Worm (Caenorhabditis elegans) whole organism, L2 larva: Measurements from ENCODE around the gene Y116A8C.29.

Experiments
- C34F6.9 ChIP-seq: fragments of 150-350 bp; optimal IDR thresholded peaks from 2 replicates; lab custom pipeline; 2014; ENCODE audit warnings: missing biosample characterization, missing genetic modification characterization
- F13H6.1 ChIP-seq: sonication (generic microtip); optimal IDR thresholded peaks from 2 replicates; lab custom pipeline; 2016; ENCODE audit warnings: missing genetic modification characterization, missing compliant biosample characterization
- Y55F3AM.14 ChIP-seq: fragments of 200-800 bp; sonication (Bioruptor generic); optimal IDR thresholded peaks from 2 replicates; lab custom pipeline; 2018; ENCODE audit warnings: mild to moderate bottlenecking, missing genetic modification characterization, missing compliant biosample characterization
- alr-1 ChIP-seq: fragments of 150-350 bp; optimal IDR thresholded peaks from 2 replicates; lab custom pipeline; 2014; ENCODE audit warnings: missing biosample characterization, missing genetic modification characterization
- ama-1 ChIP-seq: fragments of 150-350 bp; optimal IDR thresholded peaks from 2 replicates; lab custom pipeline; 2018; ENCODE audit warnings: inconsistent platforms
- blmp-1 ChIP-seq: sonication (generic microtip); optimal IDR thresholded peaks from 2 replicates; lab custom pipeline; 2017; ENCODE audit warnings: missing genetic modification characterization, mild to moderate bottlenecking, missing compliant biosample characterization, antibody characterized with exemption, moderate library complexity; ENCODE audit not compliant: insufficient read depth
- crh-2 ChIP-seq: sonication (generic microtip); optimal IDR thresholded peaks from 2 replicates; lab custom pipeline; 2017; ENCODE audit warnings: missing biosample characterization, missing genetic modification characterization
- dmd-4 ChIP-seq: sonication (generic microtip); optimal IDR thresholded peaks from 2 replicates; lab custom pipeline; 2017; ENCODE audit warnings: missing biosample characterization, missing genetic modification characterization
- egl-27 ChIP-seq: sonication (generic microtip); optimal IDR thresholded peaks from 3 replicates; lab custom pipeline; 2017; ENCODE audit warnings: missing biosample characterization, missing genetic modification reagents, missing genetic modification characterization
- elt-3 ChIP-seq: sonication (generic microtip); optimal IDR thresholded peaks from 2 replicates; lab custom pipeline; 2017; ENCODE audit warnings: missing biosample characterization, missing genetic modification characterization
- gmeb-1 ChIP-seq: fragments of 150-350 bp; optimal IDR thresholded peaks from 2 replicates; lab custom pipeline; 2014; ENCODE audit warnings: missing biosample characterization, missing genetic modification characterization
- lin-11 ChIP-seq: fragments of 150-350 bp; sonication (generic microtip); optimal IDR thresholded peaks from 2 replicates; lab custom pipeline; 2014; ENCODE audit warnings: missing biosample characterization, missing genetic modification characterization, inconsistent platforms, mixed read lengths
- lin-13 ChIP-seq: fragments of 150-350 bp; optimal IDR thresholded peaks from 2 replicates; lab custom pipeline; 2014; ENCODE audit warnings: missing biosample characterization, missing genetic modification reagents, missing genetic modification characterization
- lin-39 ChIP-seq: fragments of 150-350 bp; optimal IDR thresholded peaks from 2 replicates; lab custom pipeline; 2014; ENCODE audit warnings: missing biosample characterization, missing genetic modification reagents, missing genetic modification characterization
- lsy-2 ChIP-seq, 2 experiments: fragments of 150-350 bp in 1 of 2; sonication (generic microtip) in 1 of 2; optimal IDR thresholded peaks; 2 replicates each; lab custom pipeline; 2014 to 2017; ENCODE audit warnings: missing biosample characterization in 2 of 2, missing genetic modification characterization in 2 of 2
- mab-5 ChIP-seq: fragments of 150-350 bp; optimal IDR thresholded peaks from 2 replicates; lab custom pipeline; 2014; ENCODE audit warnings: missing biosample characterization, missing genetic modification characterization
- mbf-1 ChIP-seq: sonication (generic microtip); optimal IDR thresholded peaks from 2 replicates; lab custom pipeline; 2017; ENCODE audit warnings: missing biosample characterization, missing genetic modification characterization
- mdl-1 ChIP-seq, 2 experiments: fragments of 150-350 bp in 1 of 2; sonication (generic microtip) in 1 of 2; optimal IDR thresholded peaks; 2 replicates each; lab custom pipeline; 2017; ENCODE audit warnings: missing biosample characterization in 2 of 2, missing genetic modification characterization in 2 of 2
- nhr-11 ChIP-seq: fragments of 150-350 bp; optimal IDR thresholded peaks from 2 replicates; lab custom pipeline; 2014; ENCODE audit warnings: missing biosample characterization, missing genetic modification characterization
- nhr-12 ChIP-seq: fragments of 150-350 bp; optimal IDR thresholded peaks from 2 replicates; lab custom pipeline; 2014; ENCODE audit warnings: missing biosample characterization, missing genetic modification characterization
- nhr-129 ChIP-seq: fragments of 150-350 bp; optimal IDR thresholded peaks from 2 replicates; lab custom pipeline; 2014; ENCODE audit warnings: missing biosample characterization, missing genetic modification characterization
- nhr-21 ChIP-seq: fragments of 150-350 bp; optimal IDR thresholded peaks from 2 replicates; lab custom pipeline; 2014; ENCODE audit warnings: missing biosample characterization, missing genetic modification characterization
- nhr-23 ChIP-seq: fragments of 150-350 bp; optimal IDR thresholded peaks from 2 replicates; lab custom pipeline; 2014; ENCODE audit warnings: missing biosample characterization, missing genetic modification reagents, missing genetic modification characterization
- nhr-237 ChIP-seq: fragments of 150-350 bp; optimal IDR thresholded peaks from 2 replicates; lab custom pipeline; 2014; ENCODE audit warnings: missing biosample characterization, missing genetic modification characterization
- nhr-25 ChIP-seq: fragments of 150-350 bp; sonication (generic microtip); optimal IDR thresholded peaks from 3 replicates; lab custom pipeline; 2014; ENCODE audit warnings: missing biosample characterization, missing genetic modification characterization
- nhr-6 ChIP-seq: fragments of 150-350 bp; optimal IDR thresholded peaks from 2 replicates; lab custom pipeline; 2014; ENCODE audit warnings: missing biosample characterization, missing genetic modification characterization
- peb-1 ChIP-seq: fragments of 150-350 bp; optimal IDR thresholded peaks from 2 replicates; lab custom pipeline; 2014; ENCODE audit warnings: missing biosample characterization, missing genetic modification characterization
- sma-3 ChIP-seq: sonication (generic microtip); optimal IDR thresholded peaks from 2 replicates; lab custom pipeline; 2016; ENCODE audit warnings: missing genetic modification reagents, missing genetic modification characterization, missing compliant biosample characterization
- snpc-4 ChIP-seq: fragments of 150-350 bp; optimal IDR thresholded peaks from 2 replicates; lab custom pipeline; 2014; ENCODE audit warnings: missing biosample characterization, missing genetic modification characterization
- unc-39 ChIP-seq: fragments of 150-350 bp; optimal IDR thresholded peaks from 2 replicates; lab custom pipeline; 2014; ENCODE audit warnings: missing biosample characterization, missing genetic modification characterization
- unc-55 ChIP-seq: fragments of 150-350 bp; sonication (generic microtip); optimal IDR thresholded peaks from 3 replicates; lab custom pipeline; 2014; ENCODE audit warnings: missing biosample characterization, missing genetic modification reagents, missing genetic modification characterization
- unc-62 ChIP-seq: fragments of 150-350 bp; optimal IDR thresholded peaks from 2 replicates; lab custom pipeline; 2014; ENCODE audit warnings: missing biosample characterization, missing genetic modification reagents, missing genetic modification characterization
- ztf-11 ChIP-seq: sonication (generic microtip); optimal IDR thresholded peaks from 2 replicates; lab custom pipeline; 2017; ENCODE audit warnings: missing biosample characterization, missing genetic modification characterization
- ztf-4 ChIP-seq: fragments of 150-350 bp; optimal IDR thresholded peaks from 2 replicates; lab custom pipeline; 2014; ENCODE audit warnings: missing biosample characterization, missing genetic modification characterization

The Y116A8C.29 gene

DNA sequence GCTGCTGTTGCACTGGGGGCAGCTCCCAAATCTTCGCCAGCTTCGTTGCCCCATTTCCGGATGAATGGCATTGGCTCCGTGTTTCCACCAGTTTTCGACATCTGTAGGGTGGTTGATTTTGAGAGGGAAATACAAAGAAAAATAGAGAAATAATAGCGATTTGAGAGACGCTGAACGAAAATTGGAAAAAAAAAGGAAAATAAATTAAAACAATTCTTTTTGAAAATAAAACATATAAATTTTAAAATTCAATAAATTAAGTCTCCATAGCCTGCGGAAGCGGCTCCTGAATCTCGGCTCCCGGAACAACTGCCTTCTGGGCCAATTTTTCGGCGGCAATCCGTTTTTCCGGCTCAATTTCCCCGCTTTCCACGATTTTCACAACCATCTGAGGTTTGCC, 17.1 kb downstream of the Y116A8C.29 start, which contains the start of gene sfa-1:
sfa-1 (minus strand) TSS at position 101 of the 400 bp plus-strand sequence.
- TF ChIP-seq elt-3 (tag; lab: Kevin White, UChicago) (no peak), sma-3 (GFP tag; lab: Kevin White, UChicago) (no peak), unc-62 (GFP tag; lab: Kevin White, UChicago) (no peak), dmd-4 (tag; lab: Kevin White, UChicago) (no peak)
- TF ChIP-seq, all 48 proteins: peak for 0

DNA sequence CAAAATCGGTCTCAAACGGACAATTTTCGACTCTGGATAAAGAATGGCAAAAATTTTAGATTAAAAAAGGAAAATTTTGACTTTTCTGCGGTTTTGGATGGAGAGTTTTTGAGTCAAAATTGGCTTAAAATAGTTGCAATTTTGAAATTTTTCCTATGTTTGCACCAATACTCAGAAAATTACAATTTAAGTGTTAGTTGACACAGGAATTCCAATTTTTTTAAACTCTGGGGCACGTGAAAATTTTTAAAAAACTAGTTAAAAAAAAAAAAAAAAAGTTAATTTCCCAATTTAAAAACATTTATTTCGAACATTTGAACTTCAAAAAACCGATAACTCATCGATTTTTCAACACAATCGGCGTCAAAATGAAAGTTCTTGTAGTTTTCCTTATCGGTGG, 18.0 kb downstream of the Y116A8C.29 start, which contains the start of gene Y116A8C.33:
Y116A8C.33 (plus strand) TSS at position 301 of the 400 bp plus-strand sequence.
- no peak for TF ChIP-seq nhr-25 (tag; lab: Kevin White, UChicago)
- TF ChIP-seq alr-1 (tag; lab: Kevin White, UChicago), result no peak
- TF ChIP-seq, all 48 proteins: peak for 0

DNA sequence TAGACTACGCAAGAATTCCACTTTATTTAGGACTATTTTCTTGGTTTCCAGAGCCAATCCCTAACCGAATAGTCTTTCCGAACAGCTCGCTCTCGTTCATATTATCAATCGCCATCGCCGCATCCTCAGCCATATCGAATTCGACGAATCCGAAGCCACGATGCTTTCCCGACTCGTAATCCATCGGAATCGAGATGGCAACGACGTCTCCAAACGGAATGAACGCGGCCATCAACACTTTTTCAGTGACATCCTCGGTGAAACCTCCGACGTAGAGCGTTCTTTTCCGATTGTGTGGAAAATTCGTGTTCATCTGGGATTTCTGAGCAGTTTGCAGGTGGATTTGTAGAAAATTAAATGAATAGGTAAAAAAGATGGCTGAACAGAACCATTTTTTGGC, 22.5 kb downstream of the Y116A8C.29 start, which contains the start of gene cyn-13:
cyn-13 (minus strand) TSS at position 313 of the 400 bp plus-strand sequence.
- TF ChIP-seq ama-1 (lab: Kevin White, UChicago) (no peak), ztf-11 (tag; lab: Kevin White, UChicago) (no peak), nhr-11 (tag; lab: Kevin White, UChicago) (no peak), alr-1 (tag; lab: Kevin White, UChicago) (no peak), mdl-1 (tag; optimal IDR thresholded peaks at IDR 0.05; lab: Kevin White, UChicago) (no peak), lsy-2 (tag; optimal IDR thresholded peaks at IDR 0.05; lab: Kevin White, UChicago) (no peak), mbf-1 (tag; lab: Kevin White, UChicago) (no peak), gmeb-1 (no peak), nhr-21 (tag; lab: Kevin White, UChicago) (no peak), Y55F3AM.14 (GFP tag; lab: Kevin White, UChicago) (no peak), lin-13 (GFP tag; lab: Kevin White, UChicago) (no peak)

ce11 chrIV:17116821-17117220, 23.0 kb downstream of the Y116A8C.29 start:
- TF ChIP-seq lin-39 (no peak), unc-62 (GFP tag; lab: Kevin White, UChicago) (no peak), nhr-25 (tag; lab: Kevin White, UChicago) (no peak), ztf-4 (tag; lab: Kevin White, UChicago) (no peak), unc-39 (tag; lab: Kevin White, UChicago) (no peak)

ce11 chrIV:17118585-17118984, 24.8 kb downstream of the Y116A8C.29 start, which contains the start of gene uaf-2:
Gene uaf-2, minus strand, starts transcription at chrIV:17118767.
- TF ChIP-seq unc-55, result peak; percentile 54
- no peak for TF ChIP-seq peb-1 (tag; lab: Kevin White, UChicago)
- TF ChIP-seq C34F6.9 (tag; lab: Kevin White, UChicago), result peak; percentile 22
- TF ChIP-seq nhr-237 (tag; lab: Kevin White, UChicago), result no peak
- TF ChIP-seq blmp-1, result no peak
- TF ChIP-seq sma-3 (GFP tag; lab: Kevin White, UChicago), result peak; percentile 36
- TF ChIP-seq snpc-4 (tag; lab: Kevin White, UChicago), result no peak
- no peak for TF ChIP-seq nhr-23 (tag; lab: Kevin White, UChicago)
- TF ChIP-seq gmeb-1, result peak; percentile 10
- TF ChIP-seq lin-39, result no peak
- TF ChIP-seq F13H6.1 (tag; lab: Kevin White, UChicago), result no peak
- TF ChIP-seq nhr-6 (tag; lab: Kevin White, UChicago), result no peak
- TF ChIP-seq egl-27, result no peak
- no peak for TF ChIP-seq lin-11
- TF ChIP-seq mab-5 (tag; lab: Kevin White, UChicago), result no peak
- peak; percentile 6 for TF ChIP-seq crh-2 (tag; lab: Kevin White, UChicago)
- no peak for TF ChIP-seq mbf-1 (tag; lab: Kevin White, UChicago)
- peak; percentile 22 for TF ChIP-seq nhr-129
- TF ChIP-seq nhr-12 (tag; lab: Kevin White, UChicago), result no peak
